Fruit fly (Drosophila melanogaster): ENCODE results near the gene CG8993.

dm6 chr3L:2377114-2377783, 5.2 kb downstream of the CG8993 start, which contains the start of the genes CG15877 and Svil:
- TF ChIP-seq h (optimal IDR thresholded peaks at IDR 0.05) (no peak), ttk (optimal IDR thresholded peaks at IDR 0.05) (no peak), Sin3A (optimal IDR thresholded peaks at IDR 0.05) (no peak), psq (optimal IDR thresholded peaks at IDR 0.05) (no peak)
